Worm (Caenorhabditis elegans) whole organism, midembryonic: Measurements from ENCODE around the gene Y51H7BR.7.
"Not testable (repeated sequence)": the region's sequence is repeated elsewhere in the genome, so short reads cannot be mapped to it uniquely, and the experiment has no call there.

Experiments used
- T22C8.4 ChIP-seq: fragments of 200-800 bp; sonication (Bioruptor generic); IDR thresholded peaks from 2 replicates; pipeline ENCODE4 v1.3.6; 2022; ENCODE audit warnings: missing genetic modification characterization, missing compliant biosample characterization
- cog-1 ChIP-seq: sonication (generic microtip); optimal IDR thresholded peaks from 2 replicates; lab custom pipeline; 2016; ENCODE audit warnings: missing genetic modification characterization, missing compliant biosample characterization
- flt-1 ChIP-seq: fragments of 200-800 bp; sonication (Bioruptor generic); IDR thresholded peaks from 2 replicates; pipeline ENCODE4 v1.3.6; 2022; ENCODE audit warnings: missing genetic modification characterization, missing compliant biosample characterization
- klf-2 ChIP-seq: fragments of 200-800 bp; sonication (Bioruptor generic); conservative IDR thresholded peaks from 2 replicates; pipeline ENCODE4 v1.3.6; 2022; ENCODE audit warnings: missing genetic modification reagents, missing genetic modification characterization, missing compliant biosample characterization
- med-1 ChIP-seq: sonication (generic microtip); optimal IDR thresholded peaks from 2 replicates; lab custom pipeline; 2017; ENCODE audit warnings: missing genetic modification characterization, mild to moderate bottlenecking, missing compliant biosample characterization, antibody characterized with exemption, missing genetic modification reagents; ENCODE audit not compliant: insufficient read depth
- ref-1 ChIP-seq: fragments of 200-800 bp; sonication (Bioruptor generic); conservative IDR thresholded peaks from 2 replicates; pipeline ENCODE4 v1.3.6; 2022; ENCODE audit warnings: missing genetic modification reagents, missing genetic modification characterization, missing compliant biosample characterization
- tab-1 ChIP-seq: fragments of 200-800 bp; sonication (Bioruptor generic); IDR thresholded peaks from 2 replicates; pipeline ENCODE4 v1.3.6; 2022; ENCODE audit warnings: missing genetic modification characterization, missing compliant biosample characterization
- ztf-23 ChIP-seq: fragments of 200-800 bp; sonication (Bioruptor generic); IDR thresholded peaks from 2 replicates; pipeline ENCODE4 v1.3.6; 2022; ENCODE audit warnings: missing genetic modification reagents, missing genetic modification characterization, missing compliant biosample characterization
- ztf-29 ChIP-seq: fragments of 200-800 bp; sonication (Bioruptor generic); IDR thresholded peaks from 2 replicates; pipeline ENCODE4 v1.3.6; 2022; ENCODE audit warnings: missing genetic modification reagents, missing genetic modification characterization, missing compliant biosample characterization

Y51H7BR.7 gene

ce11 chrII:1525498-1525897 lies at the start of gene Y51H7BR.7:
TSS of gene Y51H7BR.7 (minus strand) at chrII:1525598.
- no peak for TF ChIP-seq ref-1 (GFP tag; lab: Robert Waterston, UW)
- TF ChIP-seq ztf-29 (GFP tag; lab: Robert Waterston, UW): no peak
- no peak for TF ChIP-seq flt-1
- no peak for TF ChIP-seq cog-1 (tag; lab: Kevin White, UChicago)
- no peak for TF ChIP-seq tab-1
- TF ChIP-seq med-1 (GFP tag; lab: Kevin White, UChicago): no peak
- no peak for TF ChIP-seq ztf-23 (GFP tag; lab: Robert Waterston, UW)
- TF ChIP-seq klf-2 (GFP tag; lab: Robert Waterston, UW): no peak

- TF ChIP-seq flt-1 (no peak), T22C8.4 (GFP tag; lab: Robert Waterston, UW) (no peak), cog-1 (tag; lab: Kevin White, UChicago) (no peak), tab-1 (no peak), med-1 (GFP tag; lab: Kevin White, UChicago) (no peak), ztf-23 (GFP tag; lab: Robert Waterston, UW) (no peak), ztf-29 (GFP tag; lab: Robert Waterston, UW) (no peak), klf-2 (GFP tag; lab: Robert Waterston, UW) (no peak)
Observed at ce11 chrII:1571032-1571431, 45.6 kb upstream of the Y51H7BR.7 start, which contains the start of gene fbxb-46. TSS of gene fbxb-46 (minus strand) at chrII:1571132.

ce11 chrII:1568214-1568613 lies 42.8 kb upstream of the Y51H7BR.7 start, which contains the start of gene fbxb-49:
TSS of gene fbxb-49 (plus strand) at chrII:1568514.
- TF ChIP-seq med-1 (GFP tag; lab: Kevin White, UChicago): no peak
- no peak for TF ChIP-seq ref-1 (GFP tag; lab: Robert Waterston, UW)
- no peak for TF ChIP-seq ztf-23 (GFP tag; lab: Robert Waterston, UW)
- no peak for TF ChIP-seq flt-1
- TF ChIP-seq ztf-29 (GFP tag; lab: Robert Waterston, UW): no peak
- TF ChIP-seq cog-1 (tag; lab: Kevin White, UChicago): no peak
- TF ChIP-seq T22C8.4 (GFP tag; lab: Robert Waterston, UW): no peak
- no peak for TF ChIP-seq tab-1
- no peak for TF ChIP-seq klf-2 (GFP tag; lab: Robert Waterston, UW)

ce11 chrII:1567646-1568045 lies 42.2 kb upstream of the Y51H7BR.7 start, which contains the start of gene K05F6.8:
TSS of gene K05F6.8 (minus strand) at chrII:1567746.
- no peak for TF ChIP-seq T22C8.4 (GFP tag; lab: Robert Waterston, UW)
- TF ChIP-seq med-1 (GFP tag; lab: Kevin White, UChicago): no peak
- no peak for TF ChIP-seq flt-1
- TF ChIP-seq ref-1 (GFP tag; lab: Robert Waterston, UW): no peak
- no peak for TF ChIP-seq klf-2 (GFP tag; lab: Robert Waterston, UW)
- TF ChIP-seq ztf-23 (GFP tag; lab: Robert Waterston, UW): no peak
- TF ChIP-seq cog-1 (tag; lab: Kevin White, UChicago): no peak
- TF ChIP-seq ztf-29 (GFP tag; lab: Robert Waterston, UW): no peak
- no peak for TF ChIP-seq tab-1

ce11 chrII:1561863-1562262 lies 36.5 kb upstream of the Y51H7BR.7 start, which contains the start of gene K05F6.14:
TSS of gene K05F6.14 (plus strand) at chrII:1562163.
- TF ChIP-seq ztf-29 (GFP tag; lab: Robert Waterston, UW) (no peak), T22C8.4 (GFP tag; lab: Robert Waterston, UW) (no peak), ref-1 (GFP tag; lab: Robert Waterston, UW) (no peak), ztf-23 (GFP tag; lab: Robert Waterston, UW) (no peak), med-1 (GFP tag; lab: Kevin White, UChicago) (no peak), tab-1 (no peak), flt-1 (no peak), klf-2 (GFP tag; lab: Robert Waterston, UW) (no peak), cog-1 (tag; lab: Kevin White, UChicago) (no peak)

ce11 chrII:1560839-1561238 lies 35.4 kb upstream of the Y51H7BR.7 start:
- TF ChIP-seq ztf-23 (GFP tag; lab: Robert Waterston, UW) (no peak), med-1 (GFP tag; lab: Kevin White, UChicago) (no peak), ref-1 (GFP tag; lab: Robert Waterston, UW) (no peak), T22C8.4 (GFP tag; lab: Robert Waterston, UW) (no peak), ztf-29 (GFP tag; lab: Robert Waterston, UW) (no peak), flt-1 (no peak), klf-2 (GFP tag; lab: Robert Waterston, UW) (no peak), tab-1 (no peak), cog-1 (tag; lab: Kevin White, UChicago) (no peak)

- not testable (repeated sequence) for TF ChIP-seq klf-2 (GFP tag; lab: Robert Waterston, UW); med-1 (GFP tag; lab: Kevin White, UChicago); flt-1
Observed at ce11 chrII:1556217-1556616, 30.8 kb upstream of the Y51H7BR.7 start, which contains the start of the genes fbxb-54 and fbxb-50. TSS of gene fbxb-54 (minus strand) at chrII:1556317. TSS of gene fbxb-50 (plus strand) at chrII:1556443.

ce11 chrII:1550501-1550900 lies 25.1 kb upstream of the Y51H7BR.7 start, which contains the start of the genes fbxb-52 and fbxb-51:
TSS of gene fbxb-52 (minus strand) at chrII:1550601.
TSS of gene fbxb-51 (plus strand) at chrII:1550712.
- TF ChIP-seq flt-1: no peak
- no peak for TF ChIP-seq T22C8.4 (GFP tag; lab: Robert Waterston, UW)

ce11 chrII:1545625-1546024 lies 20.2 kb upstream of the Y51H7BR.7 start, which contains the start of gene K05F6.12:
TSS of gene K05F6.12 (plus strand) at chrII:1545925.
- no peak for TF ChIP-seq flt-1
- no peak for TF ChIP-seq cog-1 (tag; lab: Kevin White, UChicago)
- TF ChIP-seq ztf-29 (GFP tag; lab: Robert Waterston, UW): no peak
- TF ChIP-seq med-1 (GFP tag; lab: Kevin White, UChicago): no peak

- not testable (repeated sequence) for TF ChIP-seq T22C8.4, ref-1, ztf-29 (GFP tag; lab: Robert Waterston, UW)
Observed at ce11 chrII:1543182-1543581, 17.8 kb upstream of the Y51H7BR.7 start, which contains the start of gene K05F6.4. TSS of gene K05F6.4 (plus strand) at chrII:1543482.
